Fruit fly (Drosophila melanogaster) whole organism, embryonic: Measurements from ENCODE around the gene cue.

Experiments
- BEAF-32 ChIP-seq: fragments of 200-800 bp; sonication (Bioruptor generic); optimal IDR thresholded peaks from 3 replicates; lab custom pipeline; 2017; ENCODE audit warnings: missing biosample characterization, missing genetic modification characterization, mild to moderate bottlenecking, moderate library complexity, missing genetic modification reagents
- CG12104 ChIP-seq: fragments of 200-800 bp; sonication (Bioruptor generic); optimal IDR thresholded peaks from 3 replicates; lab custom pipeline; 2016; ENCODE audit warnings: missing biosample characterization, missing genetic modification characterization
- CG12744 ChIP-seq: fragments of 200-800 bp; sonication (Bioruptor generic); optimal IDR thresholded peaks from 2 replicates; lab custom pipeline; 2016; ENCODE audit warnings: missing biosample characterization, missing genetic modification characterization
- CG14014 ChIP-seq: fragments of 200-800 bp; sonication (Bioruptor generic); IDR thresholded peaks from 2 replicates; pipeline ENCODE4 v1.3.6; 2022; ENCODE audit warnings: missing biosample characterization, missing genetic modification characterization
- CG14710 ChIP-seq: fragments of 200-800 bp; sonication (Bioruptor generic); optimal IDR thresholded peaks from 3 replicates; lab custom pipeline; 2019; ENCODE audit warnings: missing biosample characterization, mild to moderate bottlenecking, missing genetic modification characterization, moderate library complexity
- CG1529 ChIP-seq: fragments of 200-800 bp; sonication (Bioruptor generic); optimal IDR thresholded peaks from 3 replicates; lab custom pipeline; 2018; ENCODE audit warnings: missing biosample characterization, missing genetic modification characterization
- CG16815 ChIP-seq: fragments of 200-800 bp; sonication (Bioruptor generic); optimal IDR thresholded peaks from 3 replicates; lab custom pipeline; 2017; ENCODE audit warnings: missing biosample characterization, mild to moderate bottlenecking, missing genetic modification characterization
- CG17359 ChIP-seq: fragments of 200-800 bp; sonication (Bioruptor generic); optimal IDR thresholded peaks from 3 replicates; lab custom pipeline; 2018; ENCODE audit warnings: missing biosample characterization, mild to moderate bottlenecking, missing genetic modification characterization, moderate library complexity
- CG17829 ChIP-seq: fragments of 200-800 bp; optimal IDR thresholded peaks from 2 replicates; lab custom pipeline; 2019; ENCODE audit warnings: missing biosample characterization, mild to moderate bottlenecking, missing genetic modification characterization, moderate library complexity
- CG2120 ChIP-seq: fragments of 200-800 bp; sonication (Bioruptor generic); optimal IDR thresholded peaks from 3 replicates; lab custom pipeline; 2016; ENCODE audit warnings: missing biosample characterization, missing genetic modification characterization
- CG2889 ChIP-seq: fragments of 200-800 bp; sonication (Bioruptor generic); IDR thresholded peaks from 3 replicates; pipeline ENCODE4 v1.3.6; 2022; ENCODE audit warnings: missing biosample characterization, missing genetic modification characterization
- CG3281 ChIP-seq: fragments of 200-800 bp; sonication (Bioruptor generic); optimal IDR thresholded peaks from 3 replicates; lab custom pipeline; 2017; ENCODE audit warnings: missing biosample characterization, mild to moderate bottlenecking, missing genetic modification characterization
- CG33557 ChIP-seq: fragments of 200-800 bp; sonication (Bioruptor generic); optimal IDR thresholded peaks from 2 replicates; lab custom pipeline; 2019; ENCODE audit warnings: missing biosample characterization, mild to moderate bottlenecking, missing genetic modification characterization, moderate library complexity
- CG34224 ChIP-seq: fragments of 200-800 bp; sonication (Bioruptor generic); IDR thresholded peaks from 3 replicates; pipeline ENCODE4 v1.3.6; 2022; ENCODE audit warnings: missing biosample characterization, missing genetic modification characterization; ENCODE audit not compliant: partially characterized antibody
- CG3995 ChIP-seq: fragments of 200-800 bp; sonication (Bioruptor generic); optimal IDR thresholded peaks from 3 replicates; lab custom pipeline; 2016; ENCODE audit warnings: missing biosample characterization, missing genetic modification characterization
- CG42726 ChIP-seq: fragments of 200-800 bp; sonication (Bioruptor generic); IDR thresholded peaks from 2 replicates; pipeline ENCODE4 v1.3.6; 2022; ENCODE audit warnings: missing biosample characterization, missing genetic modification characterization; ENCODE audit not compliant: partially characterized antibody
- CG6254 ChIP-seq: fragments of 200-800 bp; sonication (Bioruptor generic); optimal IDR thresholded peaks from 3 replicates; lab custom pipeline; 2017; ENCODE audit warnings: mild to moderate bottlenecking, missing biosample characterization, missing genetic modification reagents, missing genetic modification characterization
- CG8359 ChIP-seq: fragments of 200-800 bp; sonication (Bioruptor generic); optimal IDR thresholded peaks from 2 replicates; lab custom pipeline; 2017; ENCODE audit warnings: missing biosample characterization, mild to moderate bottlenecking, missing genetic modification characterization, borderline replicate concordance
- CG9215 ChIP-seq: fragments of 200-800 bp; sonication (Bioruptor generic); IDR thresholded peaks from 2 replicates; pipeline ENCODE4 v1.3.6; 2022; ENCODE audit warnings: missing biosample characterization, missing genetic modification characterization
- Fer1 ChIP-seq: fragments of 200-800 bp; sonication (Bioruptor generic); optimal IDR thresholded peaks from 2 replicates; lab custom pipeline; 2017; ENCODE audit warnings: missing biosample characterization, mild to moderate bottlenecking, missing genetic modification characterization
- Fer2 ChIP-seq: fragments of 200-800 bp; sonication (Bioruptor generic); optimal IDR thresholded peaks from 2 replicates; lab custom pipeline; 2018; ENCODE audit warnings: missing biosample characterization, mild to moderate bottlenecking, missing genetic modification characterization, moderate library complexity
- HLH3B ChIP-seq: fragments of 200-800 bp; sonication (Bioruptor generic); IDR thresholded peaks from 2 replicates; pipeline ENCODE4 v1.3.6; 2022; ENCODE audit warnings: missing biosample characterization, missing genetic modification characterization
- HmgZ ChIP-seq: fragments of 200-800 bp; sonication (Bioruptor generic); optimal IDR thresholded peaks from 2 replicates; lab custom pipeline; 2018; ENCODE audit warnings: missing biosample characterization, mild to moderate bottlenecking, missing genetic modification characterization
- Hr3 ChIP-seq: fragments of 200-800 bp; sonication (Bioruptor generic); optimal IDR thresholded peaks from 3 replicates; lab custom pipeline; 2016; ENCODE audit warnings: missing biosample characterization, missing genetic modification characterization
- MBD-R2 ChIP-seq: fragments of 200-800 bp; sonication (Bioruptor generic); IDR thresholded peaks from 2 replicates; pipeline ENCODE4 v1.3.6; 2022; ENCODE audit warnings: missing biosample characterization, missing genetic modification characterization
- Mes4 ChIP-seq: fragments of 200-800 bp; sonication (Bioruptor generic); optimal IDR thresholded peaks from 2 replicates; lab custom pipeline; 2016; ENCODE audit warnings: missing biosample characterization, missing genetic modification characterization
- Sox102F ChIP-seq: fragments of 200-800 bp; sonication (Bioruptor generic); optimal IDR thresholded peaks from 2 replicates; lab custom pipeline; 2018; ENCODE audit warnings: missing biosample characterization, mild to moderate bottlenecking, missing genetic modification characterization, moderate library complexity
- TFAM ChIP-seq: fragments of 200-800 bp; sonication (Bioruptor generic); optimal IDR thresholded peaks from 2 replicates; lab custom pipeline; 2017; ENCODE audit warnings: missing biosample characterization, missing genetic modification characterization, inconsistent platforms
- abd-A ChIP-seq: fragments of 200-800 bp; sonication (Bioruptor generic); optimal IDR thresholded peaks from 3 replicates; lab custom pipeline; 2019; ENCODE audit warnings: missing biosample characterization, mild to moderate bottlenecking, missing genetic modification characterization, moderate library complexity
- cato ChIP-seq: fragments of 200-800 bp; sonication (Bioruptor generic); optimal IDR thresholded peaks from 2 replicates; lab custom pipeline; 2016; ENCODE audit warnings: missing biosample characterization, missing genetic modification characterization, borderline replicate concordance
- corto ChIP-seq: fragments of 200-800 bp; sonication (Bioruptor generic); optimal IDR thresholded peaks from 2 replicates; lab custom pipeline; 2016; ENCODE audit warnings: missing biosample characterization, mild to moderate bottlenecking, missing genetic modification characterization, moderate library complexity
- dmrt99B ChIP-seq: fragments of 200-800 bp; sonication (Bioruptor generic); optimal IDR thresholded peaks from 2 replicates; lab custom pipeline; 2018; ENCODE audit warnings: missing biosample characterization, mild to moderate bottlenecking, missing genetic modification characterization, moderate library complexity
- eve ChIP-seq, 2 experiments: fragments of >200 bp; optimal IDR thresholded peaks; 2 replicates each; lab custom pipeline; 2017; ENCODE audit warnings: missing biosample characterization in 2 of 2, missing genetic modification characterization in 2 of 2
- ewg ChIP-seq: fragments of 200-800 bp; sonication (Bioruptor generic); optimal IDR thresholded peaks from 3 replicates; lab custom pipeline; 2017; ENCODE audit warnings: mild to moderate bottlenecking, missing biosample characterization, missing genetic modification reagents, missing genetic modification characterization
- fd102C ChIP-seq: fragments of 200-800 bp; sonication (Bioruptor generic); optimal IDR thresholded peaks from 2 replicates; lab custom pipeline; 2018; ENCODE audit warnings: missing biosample characterization, mild to moderate bottlenecking, missing genetic modification characterization, moderate library complexity
- her ChIP-seq: fragments of 200-800 bp; sonication (Bioruptor generic); optimal IDR thresholded peaks from 2 replicates; lab custom pipeline; 2016; ENCODE audit warnings: missing biosample characterization, missing genetic modification characterization
- ken ChIP-seq: fragments of 200-800 bp; sonication (Bioruptor generic); IDR thresholded peaks from 3 replicates; pipeline ENCODE4 v1.3.6; 2022; ENCODE audit warnings: missing biosample characterization, missing genetic modification characterization
- kni ChIP-seq: fragments of 200-800 bp; sonication (Bioruptor generic); optimal IDR thresholded peaks from 3 replicates; lab custom pipeline; 2017; ENCODE audit warnings: mild to moderate bottlenecking, missing biosample characterization, missing genetic modification reagents, missing genetic modification characterization
- lola ChIP-seq, 3 experiments: fragments of >200 bp in 2 of 3; fragments of 200-800 bp in 1 of 3; sonication (Bioruptor generic) in 1 of 3; optimal IDR thresholded peaks; 2 replicates each; lab custom pipeline; 2017 to 2019; ENCODE audit warnings: missing biosample characterization in 3 of 3, missing genetic modification characterization in 3 of 3, mild to moderate bottlenecking in 1 of 3, moderate library complexity in 1 of 3
- org-1 ChIP-seq: fragments of 200-800 bp; sonication (Bioruptor generic); optimal IDR thresholded peaks from 2 replicates; lab custom pipeline; 2017; ENCODE audit warnings: missing biosample characterization, missing genetic modification characterization
- pan ChIP-seq, 4 experiments: fragments of >200 bp in 3 of 4; fragments of 200-800 bp in 1 of 4; sonication (Bioruptor generic) in 1 of 4; optimal IDR thresholded peaks in 3 of 4; IDR thresholded peaks in 1 of 4; 2 replicates each; pipeline versions ENCODE4 v1.3.6 to Lab custom; 2017 to 2022; ENCODE audit warnings: missing biosample characterization in 2 of 4, missing genetic modification characterization in 2 of 4, mixed read lengths in 1 of 4
- peb ChIP-seq: fragments of 200-800 bp; sonication (Bioruptor generic); IDR thresholded peaks from 2 replicates; pipeline ENCODE4 v1.3.6; 2022; ENCODE audit warnings: missing biosample characterization, missing genetic modification characterization
- pum ChIP-seq: fragments of 200-800 bp; sonication (Bioruptor generic); optimal IDR thresholded peaks from 2 replicates; lab custom pipeline; 2016; ENCODE audit warnings: missing biosample characterization, missing genetic modification characterization
- sug ChIP-seq: fragments of 200-800 bp; optimal IDR thresholded peaks from 2 replicates; lab custom pipeline; 2019; ENCODE audit warnings: missing biosample characterization, mild to moderate bottlenecking, missing genetic modification characterization, moderate library complexity
- toy ChIP-seq: fragments of 200-800 bp; sonication (Bioruptor generic); IDR thresholded peaks from 2 replicates; pipeline ENCODE4 v1.3.6; 2022; ENCODE audit warnings: missing biosample characterization, missing genetic modification characterization
- twi ChIP-seq: fragments of 200-800 bp; optimal IDR thresholded peaks from 2 replicates; lab custom pipeline; 2019; ENCODE audit warnings: missing biosample characterization, mild to moderate bottlenecking, missing genetic modification characterization, moderate library complexity
- zfh1 ChIP-seq: fragments of 200-800 bp; sonication (Bioruptor generic); IDR thresholded peaks from 3 replicates; pipeline ENCODE4 v1.3.6; 2022; ENCODE audit warnings: missing biosample characterization, missing genetic modification characterization
- zfh2 ChIP-seq: fragments of 200-800 bp; sonication (Bioruptor generic); optimal IDR thresholded peaks from 2 replicates; lab custom pipeline; 2016; ENCODE audit warnings: missing biosample characterization, missing genetic modification characterization

cue gene

dm6 chr3L:1548345-1548970, 31.4 kb upstream of the cue start (continued):
- TF ChIP-seq CG3995 (GFP tag; lab: Kevin White, UChicago): peak; percentile 24
- TF ChIP-seq fd102C (GFP tag; lab: Kevin White, UChicago): no peak
- no peak for TF ChIP-seq ewg (GFP tag; lab: Kevin White, UChicago)
- TF ChIP-seq CG9215 (GFP tag; lab: Robert Waterston, UW): peak; percentile 41; the same call in 1 of the 2 replicates
- TF ChIP-seq Hr3: peak; percentile 53
- TF ChIP-seq toy (GFP tag; lab: Robert Waterston, UW): no peak
- TF ChIP-seq org-1 (GFP tag; lab: Kevin White, UChicago): peak; percentile 31
- TF ChIP-seq eve (GFP tag; optimal IDR thresholded peaks at IDR 0.05; lab: Kevin White, UChicago): no peak
- TF ChIP-seq CG17829 (tag; lab: Kevin White, UChicago): peak; percentile 44
- TF ChIP-seq CG12744 (GFP tag; lab: Kevin White, UChicago): no peak
- TF ChIP-seq CG14014 (GFP tag; lab: Robert Waterston, UW): peak; percentile 55; the same call in 1 of the 2 replicates
- TF ChIP-seq her (GFP tag; lab: Kevin White, UChicago): peak; percentile 38
- peak; percentile 79 for TF ChIP-seq Fer1 (GFP tag; lab: Kevin White, UChicago)
- TF ChIP-seq Mes4 (GFP tag; lab: Kevin White, UChicago): no peak
- TF ChIP-seq CG42726 (GFP tag; lab: Robert Waterston, UW): no peak
- TF ChIP-seq CG3281: peak; percentile 81
- no peak; the same call in 1 of the 2 replicates for TF ChIP-seq MBD-R2
- TF ChIP-seq kni (GFP tag; lab: Kevin White, UChicago): no peak
- TF ChIP-seq CG12104: peak; percentile 57
- peak; percentile 24 for TF ChIP-seq CG14710
- no peak for TF ChIP-seq twi
- peak; percentile 25 for TF ChIP-seq Fer2 (tag; lab: Kevin White, UChicago)
- TF ChIP-seq BEAF-32 (GFP tag; lab: Kevin White, UChicago): no peak
- peak; percentile 69 for TF ChIP-seq zfh2 (GFP tag; lab: Kevin White, UChicago)
- no peak for TF ChIP-seq CG8359 (GFP tag; lab: Kevin White, UChicago)
- TF ChIP-seq ken: no peak
- no peak for TF ChIP-seq peb (GFP tag; lab: Robert Waterston, UW)
- TF ChIP-seq CG2889 (GFP tag; lab: Robert Waterston, UW): no peak
- TF ChIP-seq lola (GFP tag; optimal IDR thresholded peaks at IDR 0.05; lab: Kevin White, UChicago): peak in 1 of 3 experiments; percentile 34
- no peak for TF ChIP-seq TFAM (GFP tag; lab: Kevin White, UChicago)
- no peak for TF ChIP-seq CG33557 (GFP tag; lab: Kevin White, UChicago)
- peak; percentile 56 for TF ChIP-seq Sox102F
- TF ChIP-seq sug (tag; lab: Kevin White, UChicago): peak; percentile 90
- no peak for TF ChIP-seq CG34224
- peak; percentile 41 for TF ChIP-seq CG16815
- 0 out of 2 replicates have a peak, but pooled peaks have one; percentile 37 for TF ChIP-seq HLH3B
- TF ChIP-seq CG6254 (GFP tag; lab: Kevin White, UChicago): no peak
- TF ChIP-seq zfh1 (GFP tag; lab: Robert Waterston, UW): no peak
- no peak for TF ChIP-seq abd-A (tag; lab: Kevin White, UChicago)
- TF ChIP-seq HmgZ (tag; lab: Kevin White, UChicago): peak; percentile 25
- TF ChIP-seq dmrt99B (tag; lab: Kevin White, UChicago): peak; percentile 66
- TF ChIP-seq corto (GFP tag; lab: Kevin White, UChicago): peak; percentile 21
- no peak for TF ChIP-seq pan (optimal IDR thresholded peaks at IDR 0.05; lab: Kevin White, UChicago)
- TF ChIP-seq pan (GFP tag; optimal IDR thresholded peaks at IDR 0.05 in 1 of 2, IDR thresholded peaks at IDR 0.05 in 1 of 2): no peak
- TF ChIP-seq pum (GFP tag; lab: Kevin White, UChicago): peak; percentile 24
- peak; percentile 60 for TF ChIP-seq CG17359
- TF ChIP-seq cato (GFP tag; lab: Kevin White, UChicago): peak; percentile 13
- TF ChIP-seq CG2120: peak; percentile 89
- TF ChIP-seq CG1529 (GFP tag; lab: Kevin White, UChicago): no peak
